Worm (Caenorhabditis elegans) whole organism, L4 larva: Measurements from ENCODE around the gene C34F6.1.

Experiments
- F26F4.8 ChIP-seq: fragments of 200-800 bp; sonication (Bioruptor generic); conservative IDR thresholded peaks from 2 replicates; pipeline ENCODE4 v1.3.6; 2022; ENCODE audit warnings: missing genetic modification characterization, missing compliant biosample characterization
- F37D6.2 ChIP-seq: sonication (generic microtip); optimal IDR thresholded peaks from 2 replicates; lab custom pipeline; 2016; ENCODE audit warnings: mild to moderate bottlenecking, missing genetic modification characterization, missing compliant biosample characterization
- F49E8.2 ChIP-seq: sonication (generic microtip); optimal IDR thresholded peaks from 2 replicates; lab custom pipeline; 2016; ENCODE audit warnings: missing compliant biosample characterization, mild to moderate bottlenecking, missing genetic modification characterization, borderline replicate concordance
- T20F7.1 ChIP-seq: fragments of 200-800 bp; sonication (Bioruptor generic); optimal IDR thresholded peaks from 2 replicates; lab custom pipeline; 2018; ENCODE audit warnings: mild to moderate bottlenecking, missing genetic modification characterization, missing compliant biosample characterization
- Y75B8A.6 ChIP-seq: fragments of 200-800 bp; sonication (Bioruptor generic); IDR thresholded peaks from 2 replicates; pipeline ENCODE4 v1.3.6; 2022; ENCODE audit warnings: missing genetic modification reagents, missing genetic modification characterization, missing compliant biosample characterization
- ZK546.5 ChIP-seq, 2 experiments: sonication (generic microtip); optimal IDR thresholded peaks; 2 replicates each; lab custom pipeline; 2017; ENCODE audit warnings: missing biosample characterization in 2 of 2, missing genetic modification characterization in 2 of 2
- aha-1 ChIP-seq: fragments of 150-350 bp; peaks from one replicate; lab custom pipeline; 2014; ENCODE audit warnings: missing biosample characterization, missing genetic modification characterization
- attf-4 ChIP-seq: sonication (generic microtip); optimal IDR thresholded peaks from 3 replicates; lab custom pipeline; 2017; ENCODE audit warnings: missing biosample characterization, missing genetic modification characterization
- ceh-28 ChIP-seq: fragments of 150-350 bp; optimal IDR thresholded peaks from 2 replicates; lab custom pipeline; 2014; ENCODE audit warnings: missing biosample characterization, missing genetic modification reagents, missing genetic modification characterization
- ceh-32 ChIP-seq: sonication (generic microtip); optimal IDR thresholded peaks from 2 replicates; lab custom pipeline; 2016; ENCODE audit warnings: mild to moderate bottlenecking, missing genetic modification characterization, missing compliant biosample characterization; ENCODE audit not compliant: poor library complexity
- ceh-44 ChIP-seq: fragments of 200-800 bp; sonication (Bioruptor generic); IDR thresholded peaks from 2 replicates; pipeline ENCODE4 v1.3.6; 2022; ENCODE audit warnings: missing genetic modification reagents, missing genetic modification characterization, missing compliant biosample characterization
- ceh-62 ChIP-seq: sonication (generic microtip); optimal IDR thresholded peaks from 2 replicates; lab custom pipeline; 2017; ENCODE audit warnings: missing biosample characterization, missing genetic modification characterization
- ces-1 ChIP-seq: fragments of 150-350 bp; sonication (generic microtip); optimal IDR thresholded peaks from 4 replicates; lab custom pipeline; 2014; ENCODE audit warnings: missing biosample characterization, missing genetic modification reagents, missing genetic modification characterization
- cey-2 ChIP-seq: sonication (generic microtip); optimal IDR thresholded peaks from 3 replicates; lab custom pipeline; 2017; ENCODE audit warnings: missing genetic modification characterization, mild to moderate bottlenecking, missing compliant biosample characterization, antibody characterized with exemption, borderline replicate concordance; ENCODE audit not compliant: insufficient read depth
- ctbp-1 ChIP-seq: fragments of 200-800 bp; sonication (Bioruptor generic); IDR thresholded peaks from 2 replicates; pipeline ENCODE4 v1.3.6; 2022; ENCODE audit warnings: missing genetic modification reagents, missing genetic modification characterization, missing compliant biosample characterization
- daf-16 ChIP-seq, 3 experiments: sonication (generic microtip); optimal IDR thresholded peaks; 2 replicates each; lab custom pipeline; 2016 to 2017; ENCODE audit warnings: missing genetic modification characterization in 3 of 3, missing genetic modification reagents in 3 of 3, mild to moderate bottlenecking in 2 of 3, missing compliant biosample characterization in 2 of 3, missing biosample characterization in 1 of 3, moderate library complexity in 1 of 3
- daf-19 ChIP-seq: fragments of 200-800 bp; sonication (Bioruptor generic); conservative IDR thresholded peaks from 2 replicates; pipeline ENCODE4 v1.3.6; 2022; ENCODE audit warnings: missing genetic modification characterization, missing compliant biosample characterization
- dmd-8 ChIP-seq: fragments of 200-800 bp; sonication (Bioruptor generic); IDR thresholded peaks from 2 replicates; pipeline ENCODE4 v1.3.6; 2022; ENCODE audit warnings: missing genetic modification characterization, missing compliant biosample characterization
- dmd-9 ChIP-seq: fragments of 200-800 bp; sonication (Bioruptor generic); IDR thresholded peaks from 2 replicates; pipeline ENCODE4 v1.3.6; 2022; ENCODE audit warnings: missing genetic modification reagents, missing genetic modification characterization, missing compliant biosample characterization
- egl-27 ChIP-seq: sonication (generic microtip); optimal IDR thresholded peaks from 3 replicates; lab custom pipeline; 2017; ENCODE audit warnings: missing biosample characterization, missing genetic modification reagents, missing genetic modification characterization
- jun-1 ChIP-seq: fragments of 150-350 bp; optimal IDR thresholded peaks from 2 replicates; lab custom pipeline; 2014; ENCODE audit warnings: missing biosample characterization, missing genetic modification reagents, missing genetic modification characterization
- lin-1 ChIP-seq: fragments of 200-800 bp; sonication (Bioruptor generic); IDR thresholded peaks from 2 replicates; pipeline ENCODE4 v1.3.6; 2022; ENCODE audit warnings: missing genetic modification reagents, missing genetic modification characterization, missing compliant biosample characterization
- lin-29 ChIP-seq: fragments of 200-800 bp; sonication (Bioruptor generic); IDR thresholded peaks from 2 replicates; pipeline ENCODE4 v1.3.6; 2022; ENCODE audit warnings: missing genetic modification reagents, missing genetic modification characterization, missing compliant biosample characterization
- lin-39 ChIP-seq: fragments of 150-350 bp; optimal IDR thresholded peaks from 2 replicates; lab custom pipeline; 2014; ENCODE audit warnings: missing biosample characterization, missing genetic modification reagents, missing genetic modification characterization
- madf-9 ChIP-seq: fragments of 200-800 bp; sonication (Bioruptor generic); conservative IDR thresholded peaks from 2 replicates; pipeline ENCODE4 v1.3.6; 2022; ENCODE audit warnings: missing genetic modification reagents, missing genetic modification characterization, missing compliant biosample characterization
- mes-2 ChIP-seq: sonication (generic microtip); optimal IDR thresholded peaks from 2 replicates; lab custom pipeline; 2016; ENCODE audit warnings: missing genotype, mild to moderate bottlenecking, missing genetic modification characterization, missing compliant biosample characterization; ENCODE audit not compliant: poor library complexity, severe bottlenecking
- mxl-3 ChIP-seq: fragments of 200-800 bp; sonication (Bioruptor generic); optimal IDR thresholded peaks from 2 replicates; lab custom pipeline; 2018; ENCODE audit warnings: mild to moderate bottlenecking, missing genetic modification characterization, missing compliant biosample characterization
- nhr-102 ChIP-seq: sonication (generic microtip); optimal IDR thresholded peaks from 2 replicates; lab custom pipeline; 2016; ENCODE audit warnings: mild to moderate bottlenecking, missing genetic modification characterization, moderate library complexity, missing compliant biosample characterization
- nhr-11 ChIP-seq: fragments of 150-350 bp; optimal IDR thresholded peaks from 2 replicates; lab custom pipeline; 2014; ENCODE audit warnings: missing biosample characterization, missing genetic modification characterization
- nhr-237 ChIP-seq: sonication (generic microtip); optimal IDR thresholded peaks from 2 replicates; lab custom pipeline; 2017; ENCODE audit warnings: missing biosample characterization, missing genetic modification characterization
- nhr-28 ChIP-seq: fragments of 150-350 bp; optimal IDR thresholded peaks from 2 replicates; lab custom pipeline; 2014; ENCODE audit warnings: missing biosample characterization, missing genetic modification characterization
- nhr-41 ChIP-seq: fragments of 200-800 bp; sonication (Bioruptor generic); IDR thresholded peaks from 2 replicates; pipeline ENCODE4 v1.3.6; 2022; ENCODE audit warnings: missing genetic modification reagents, missing genetic modification characterization, missing compliant biosample characterization
- nhr-48 ChIP-seq: sonication (generic microtip); optimal IDR thresholded peaks from 2 replicates; lab custom pipeline; 2016; ENCODE audit warnings: mild to moderate bottlenecking, missing genetic modification characterization, missing compliant biosample characterization
- nhr-77 ChIP-seq: fragments of 150-350 bp; optimal IDR thresholded peaks from 2 replicates; lab custom pipeline; 2014; ENCODE audit warnings: missing biosample characterization, missing genetic modification characterization
- php-3 ChIP-seq: fragments of 200-800 bp; sonication (Bioruptor generic); IDR thresholded peaks from 2 replicates; pipeline ENCODE4 v1.3.6; 2022; ENCODE audit warnings: missing genetic modification reagents, missing genetic modification characterization, missing compliant biosample characterization
- saeg-2 ChIP-seq: fragments of 200-800 bp; sonication (Bioruptor generic); IDR thresholded peaks from 2 replicates; pipeline ENCODE4 v1.3.6; 2022; ENCODE audit warnings: missing genetic modification reagents, missing genetic modification characterization, missing compliant biosample characterization
- spr-1 ChIP-seq: sonication (generic microtip); optimal IDR thresholded peaks from 2 replicates; lab custom pipeline; 2016; ENCODE audit warnings: mild to moderate bottlenecking, missing genetic modification characterization, missing compliant biosample characterization
- spr-3 ChIP-seq: fragments of 200-800 bp; sonication (Bioruptor generic); optimal IDR thresholded peaks from 2 replicates; lab custom pipeline; 2018; ENCODE audit warnings: mild to moderate bottlenecking, missing genetic modification characterization, missing compliant biosample characterization
- unc-62 ChIP-seq, 3 experiments: fragments of 150-350 bp in 1 of 3; sonication (generic microtip); optimal IDR thresholded peaks in 2 of 3; peaks in 1 of 3; 1 replicate in 1 of 3; 2 replicates in 2 of 3; lab custom pipeline; 2014 to 2017; ENCODE audit warnings: missing biosample characterization in 3 of 3, missing genetic modification characterization in 3 of 3, missing genetic modification reagents in 3 of 3, missing genotype in 1 of 3
- zag-1 ChIP-seq: fragments of 150-350 bp; optimal IDR thresholded peaks from 2 replicates; lab custom pipeline; 2014; ENCODE audit warnings: missing biosample characterization, missing genetic modification characterization
- zip-11 ChIP-seq: fragments of 200-800 bp; sonication (Bioruptor generic); IDR thresholded peaks from 2 replicates; pipeline ENCODE4 v1.3.6; 2022; ENCODE audit warnings: missing genetic modification characterization, missing compliant biosample characterization
- zip-2 ChIP-seq: fragments of 150-350 bp; optimal IDR thresholded peaks from 2 replicates; lab custom pipeline; 2014; ENCODE audit warnings: missing biosample characterization, missing genetic modification characterization

C34F6.1 gene

ce11 chrX:11215420-11216050 is 18.9 kb upstream of the C34F6.1 start, which contains the start of the genes C34F6.7 and idh-2 (continued):
- no peak for TF ChIP-seq nhr-102 (tag; lab: Kevin White, UChicago)

- TF ChIP-seq Y75B8A.6 (GFP tag; lab: Robert Waterston, UW) (no peak), nhr-48 (tag; lab: Kevin White, UChicago) (no peak), aha-1 (tag; lab: Kevin White, UChicago) (no peak)
Observed at ce11 chrX:11211360-11211759, 14.7 kb upstream of the C34F6.1 start.

- no peak for TF ChIP-seq ctbp-1 (GFP tag; lab: Robert Waterston, UW)
- TF ChIP-seq lin-1, result no peak
Observed at ce11 chrX:11210417-11210816, 13.8 kb upstream of the C34F6.1 start.

- TF ChIP-seq Y75B8A.6 (GFP tag; lab: Robert Waterston, UW), result no peak
- no peak for TF ChIP-seq attf-4 (tag; lab: Kevin White, UChicago)
- peak; percentile 1 for TF ChIP-seq aha-1 (tag; lab: Kevin White, UChicago)
- TF ChIP-seq nhr-102 (tag; lab: Kevin White, UChicago), result no peak
- no peak for TF ChIP-seq mxl-3
- TF ChIP-seq cey-2 (tag; lab: Kevin White, UChicago), result no peak
- TF ChIP-seq egl-27 (tag; lab: Kevin White, UChicago), result no peak
- TF ChIP-seq nhr-237 (tag; lab: Kevin White, UChicago), result no peak
- no peak for TF ChIP-seq nhr-41 (GFP tag; lab: Robert Waterston, UW)
- no peak for TF ChIP-seq daf-16 (GFP tag; optimal IDR thresholded peaks at IDR 0.05; lab: Kevin White, UChicago)
- TF ChIP-seq daf-16 (tag; optimal IDR thresholded peaks at IDR 0.05; lab: Kevin White, UChicago), result peak; percentile 8
- no peak for TF ChIP-seq F49E8.2 (tag; lab: Kevin White, UChicago)
- no peak for TF ChIP-seq zag-1 (tag; lab: Kevin White, UChicago)
- no peak for TF ChIP-seq ceh-28
- no peak for TF ChIP-seq zip-2
- no peak for TF ChIP-seq ceh-32
Observed at ce11 chrX:11208788-11209187, 12.1 kb upstream of the C34F6.1 start, which contains the start of gene C34F6.5. Gene C34F6.5 (minus strand): TSS chrX:11208888.

- TF ChIP-seq F26F4.8 (GFP tag; lab: Robert Waterston, UW), result no peak
- TF ChIP-seq lin-29, result 0 out of 2 replicates have a peak, but pooled peaks have one; percentile 67
- TF ChIP-seq nhr-28, result peak; percentile 71
- no peak for TF ChIP-seq ceh-44 (GFP tag; lab: Robert Waterston, UW)
- peak; percentile 74 for TF ChIP-seq T20F7.1 (GFP tag; lab: Kevin White, UChicago)
- peak; percentile 63 for TF ChIP-seq jun-1
- peak; percentile 79 for TF ChIP-seq spr-1 (tag; lab: Kevin White, UChicago)
- TF ChIP-seq lin-39, result no peak
- TF ChIP-seq F37D6.2 (tag; lab: Kevin White, UChicago), result peak; percentile 68
- peak; percentile 56 for TF ChIP-seq spr-3 (GFP tag; lab: Kevin White, UChicago)
- TF ChIP-seq dmd-8 (GFP tag; lab: Robert Waterston, UW), result no peak
- TF ChIP-seq F49E8.2 (tag; lab: Kevin White, UChicago), result no peak
- peak; percentile 74 for TF ChIP-seq nhr-11 (tag; lab: Kevin White, UChicago)
- TF ChIP-seq madf-9, result no peak
- TF ChIP-seq mes-2 (tag; lab: Kevin White, UChicago), result peak; percentile 90
- peak; percentile 81 for TF ChIP-seq nhr-77 (tag; lab: Kevin White, UChicago)
- peak; percentile 81 for TF ChIP-seq php-3 (GFP tag; lab: Robert Waterston, UW)
- TF ChIP-seq saeg-2 (GFP tag; lab: Robert Waterston, UW), result peak; percentile 70
- no peak for TF ChIP-seq zip-11
- no peak for TF ChIP-seq daf-19 (GFP tag; lab: Robert Waterston, UW)
- TF ChIP-seq ceh-62 (tag; lab: Kevin White, UChicago), result no peak
- TF ChIP-seq ces-1, result peak; percentile 9
- no peak for TF ChIP-seq lin-1
- TF ChIP-seq dmd-9 (GFP tag; lab: Robert Waterston, UW), result no peak
- TF ChIP-seq unc-62 (GFP tag; optimal IDR thresholded peaks at IDR 0.05 in 1 of 2; lab: Kevin White, UChicago), result peak in 1 of 2 experiments; percentile 98
- no peak for TF ChIP-seq unc-62 (tag; optimal IDR thresholded peaks at IDR 0.05; lab: Kevin White, UChicago)
- no peak for TF ChIP-seq ZK546.5 (tag; optimal IDR thresholded peaks at IDR 0.05; lab: Kevin White, UChicago)
Observed at ce11 chrX:11206953-11207352, 10.3 kb upstream of the C34F6.1 start, which contains the start of gene hst-2. Gene hst-2 (minus strand): TSS chrX:11207155.
